Worm (Caenorhabditis elegans): ENCODE results near the gene B0454.26.

Gene B0454.26

ce11 chrII:3038453-3038909 is at the start of gene B0454.26, which contains the start of gene B0454.5:
Gene B0454.26, minus strand, starts transcription at chrII:3038553.
Gene B0454.5, plus strand, starts transcription at chrII:3038859.
- TF ChIP-seq unc-62 (GFP tag; optimal IDR thresholded peaks at IDR 0.05) = no peak

ce11 chrII:3087134-3087533 is 48.8 kb upstream of the B0454.26 start:
- no peak for TF ChIP-seq unc-62 (GFP tag; optimal IDR thresholded peaks at IDR 0.05)

ce11 chrII:3078496-3078895 is 40.1 kb upstream of the B0454.26 start, which contains the start of gene copb-1:
Gene copb-1, plus strand, starts transcription at chrII:3078796.
- TF ChIP-seq unc-62 (GFP tag; optimal IDR thresholded peaks at IDR 0.05) = no peak

ce11 chrII:3076915-3077314 is 38.6 kb upstream of the B0454.26 start, which contains the start of gene Y25C1A.8:
Gene Y25C1A.8, minus strand, starts transcription at chrII:3076959.
- TF ChIP-seq unc-62 (GFP tag; optimal IDR thresholded peaks at IDR 0.05) = no peak

- no peak for TF ChIP-seq unc-62 (GFP tag; optimal IDR thresholded peaks at IDR 0.05)
Observed at ce11 chrII:3071012-3071749, 32.8 kb upstream of the B0454.26 start, which contains the start of gene Y25C1A.7. Gene Y25C1A.7, minus strand, starts transcription at chrII:3071062.

- no peak for TF ChIP-seq unc-62 (GFP tag; optimal IDR thresholded peaks at IDR 0.05)
Observed at ce11 chrII:3070182-3070581, 31.8 kb upstream of the B0454.26 start.

ce11 chrII:3068646-3069045 is 30.3 kb upstream of the B0454.26 start:
- no peak for TF ChIP-seq unc-62 (GFP tag; optimal IDR thresholded peaks at IDR 0.05)

ce11 chrII:3067896-3068295 is 29.5 kb upstream of the B0454.26 start:
- TF ChIP-seq unc-62 (GFP tag; optimal IDR thresholded peaks at IDR 0.05) = no peak

ce11 chrII:3067447-3067846 is 29.1 kb upstream of the B0454.26 start:
- TF ChIP-seq unc-62 (GFP tag; optimal IDR thresholded peaks at IDR 0.05) = no peak

ce11 chrII:3066401-3066800 is 28.0 kb upstream of the B0454.26 start:
- TF ChIP-seq unc-62 (GFP tag; optimal IDR thresholded peaks at IDR 0.05) = no peak

- TF ChIP-seq unc-62 (GFP tag; optimal IDR thresholded peaks at IDR 0.05) = no peak
Observed at ce11 chrII:3065086-3065485, 26.7 kb upstream of the B0454.26 start.

- no peak for TF ChIP-seq unc-62 (GFP tag; optimal IDR thresholded peaks at IDR 0.05)
Observed at ce11 chrII:3064631-3065030, 26.3 kb upstream of the B0454.26 start.

- TF ChIP-seq unc-62 (GFP tag; optimal IDR thresholded peaks at IDR 0.05) = no peak
Observed at ce11 chrII:3063984-3064383, 25.6 kb upstream of the B0454.26 start.

- no peak for TF ChIP-seq unc-62 (GFP tag; optimal IDR thresholded peaks at IDR 0.05)
Observed at ce11 chrII:3063366-3063765, 25.0 kb upstream of the B0454.26 start.

ce11 chrII:3062876-3063275 is 24.5 kb upstream of the B0454.26 start:
- TF ChIP-seq unc-62 (GFP tag; optimal IDR thresholded peaks at IDR 0.05) = no peak

ce11 chrII:3062222-3062621 is 23.9 kb upstream of the B0454.26 start:
- no peak for TF ChIP-seq unc-62 (GFP tag; optimal IDR thresholded peaks at IDR 0.05)

- TF ChIP-seq unc-62 (GFP tag; optimal IDR thresholded peaks at IDR 0.05) = no peak
Observed at ce11 chrII:3061605-3062004, 23.3 kb upstream of the B0454.26 start.
